Worm (Caenorhabditis elegans) whole organism, late embryonic: Measurements from ENCODE around the gene spp-27.

Experiments
- ceh-30 ChIP-seq: fragments of 150-350 bp; optimal IDR thresholded peaks from 2 replicates; lab custom pipeline; 2014; ENCODE audit warnings: missing biosample characterization, missing genetic modification characterization
- ceh-9 ChIP-seq: sonication (generic microtip); optimal IDR thresholded peaks from 2 replicates; lab custom pipeline; 2016; ENCODE audit warnings: mild to moderate bottlenecking, missing genetic modification characterization, inconsistent platforms, missing compliant biosample characterization
- elt-2 ChIP-seq: sonication (generic microtip); optimal IDR thresholded peaks from 2 replicates; lab custom pipeline; 2016; ENCODE audit warnings: missing genetic modification reagents, missing genetic modification characterization, missing compliant biosample characterization
- fkh-10 ChIP-seq: fragments of 150-350 bp; optimal IDR thresholded peaks from 2 replicates; lab custom pipeline; 2014; ENCODE audit warnings: missing biosample characterization, missing genetic modification reagents, missing genetic modification characterization
- nfya-1 ChIP-seq: sonication (generic microtip); optimal IDR thresholded peaks from 2 replicates; lab custom pipeline; 2017; ENCODE audit warnings: missing genetic modification characterization, mild to moderate bottlenecking, missing compliant biosample characterization, antibody characterized with exemption, moderate library complexity
- pag-3 ChIP-seq: sonication (generic microtip); optimal IDR thresholded peaks from 2 replicates; lab custom pipeline; 2016; ENCODE audit warnings: missing compliant biosample characterization, missing genetic modification characterization, borderline replicate concordance
- pat-9 ChIP-seq: fragments of 200-800 bp; sonication (Bioruptor generic); optimal IDR thresholded peaks from 2 replicates; lab custom pipeline; 2018; ENCODE audit warnings: mild to moderate bottlenecking, missing genetic modification characterization, moderate library complexity, missing compliant biosample characterization
- pha-4 ChIP-seq: fragments of 150-350 bp; optimal IDR thresholded peaks from 2 replicates; lab custom pipeline; 2018; ENCODE audit warnings: missing biosample characterization, missing genetic modification reagents, missing genetic modification characterization
- pqm-1 ChIP-seq: sonication (generic microtip); optimal IDR thresholded peaks from 2 replicates; lab custom pipeline; 2016; ENCODE audit warnings: missing genetic modification characterization, missing compliant biosample characterization
- sox-4 ChIP-seq: sonication (generic microtip); optimal IDR thresholded peaks from 2 replicates; lab custom pipeline; 2017; ENCODE audit warnings: mild to moderate bottlenecking, missing genetic modification characterization, inconsistent platforms, missing compliant biosample characterization
- syd-9 ChIP-seq: sonication (generic microtip); optimal IDR thresholded peaks from 2 replicates; lab custom pipeline; 2016; ENCODE audit warnings: mild to moderate bottlenecking, missing genetic modification characterization, moderate library complexity, missing compliant biosample characterization
- unc-55 ChIP-seq: sonication (generic microtip); optimal IDR thresholded peaks from 2 replicates; lab custom pipeline; 2017; ENCODE audit warnings: missing biosample characterization, missing genetic modification reagents, missing genetic modification characterization
- ztf-16 ChIP-seq: sonication (generic microtip); optimal IDR thresholded peaks from 2 replicates; lab custom pipeline; 2017; ENCODE audit warnings: missing genetic modification characterization, missing compliant biosample characterization

ce11 chrV:6554308-6554707 is 2.6 kb downstream of the spp-27 start, which contains the start of gene K04A8.19:
- TF ChIP-seq elt-2 (tag; lab: Kevin White, UChicago) (no peak), sox-4 (tag; lab: Kevin White, UChicago) (no peak), nfya-1 (no peak), syd-9 (tag; lab: Kevin White, UChicago) (no peak), pha-4 (no peak), ceh-9 (tag; lab: Kevin White, UChicago) (no peak), ceh-30 (tag; lab: Kevin White, UChicago) (no peak), unc-55 (GFP tag; lab: Kevin White, UChicago) (no peak), fkh-10 (GFP tag; lab: Kevin White, UChicago) (no peak), ztf-16 (tag; lab: Kevin White, UChicago) (no peak), pqm-1 (tag; lab: Kevin White, UChicago) (no peak), pat-9 (tag; lab: Kevin White, UChicago) (no peak), pag-3 (tag; lab: Kevin White, UChicago) (no peak)
